Worm (Caenorhabditis elegans): Measurements from ENCODE around the gene pfut-1.
A peak's percentile ranks its signal among the peaks of the same experiment; 100 is the strongest.

ce11 chrX:3156062-3156791 is 9.4 kb upstream of the pfut-1 start:
- TF ChIP-seq nhr-237 (tag; optimal IDR thresholded peaks at IDR 0.05): no peak
- no peak for TF ChIP-seq elt-1 (tag; optimal IDR thresholded peaks at IDR 0.05)
- peak; percentile 9 for TF ChIP-seq sma-3 (GFP tag; optimal IDR thresholded peaks at IDR 0.05)
- no peak for TF ChIP-seq nhr-25 (tag; optimal IDR thresholded peaks at IDR 0.05)
- no peak for TF ChIP-seq snpc-4 (tag; optimal IDR thresholded peaks at IDR 0.05)
- no peak for TF ChIP-seq nhr-77 (tag; optimal IDR thresholded peaks at IDR 0.05)
- no peak for TF ChIP-seq lin-13 (GFP tag; optimal IDR thresholded peaks at IDR 0.05)
- TF ChIP-seq mdl-1 (tag; optimal IDR thresholded peaks at IDR 0.05): no peak
- no peak for TF ChIP-seq unc-39 (tag; optimal IDR thresholded peaks at IDR 0.05)
- no peak for TF ChIP-seq ztf-4 (tag; optimal IDR thresholded peaks at IDR 0.05)

Measured in whole organism, L2 larva.